Worm (Caenorhabditis elegans): ENCODE measurements around the gene malt-1.
A peak's percentile ranks its signal among the peaks of the same experiment; 100 is the strongest.

malt-1 gene

DNA sequence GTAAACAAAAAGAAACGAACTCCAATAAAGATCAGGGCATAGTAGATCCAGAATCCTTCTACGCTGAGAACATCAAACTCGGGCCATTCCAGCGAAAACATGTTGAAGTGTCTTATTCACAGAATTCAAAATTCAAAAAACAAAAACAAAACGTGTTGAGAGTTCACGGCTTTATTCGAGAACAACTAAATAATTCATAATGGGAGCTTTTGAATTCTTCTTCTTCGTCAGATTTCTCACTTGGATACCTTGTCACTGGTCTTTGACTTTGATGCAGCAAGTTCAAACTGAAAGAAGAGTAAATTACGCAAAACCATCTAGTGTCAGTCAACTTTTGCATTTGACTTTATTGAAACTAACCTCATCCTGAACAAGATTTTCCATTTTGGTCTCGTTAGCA is 33.4 kb downstream of the malt-1 start, which contains the start of gene B0252.11:
TSS of gene B0252.11 (minus strand) at position 101 of the 400 bp plus-strand sequence.
- TF ChIP-seq hmg-11 (tag; optimal IDR thresholded peaks at IDR 0.05) (no peak), ZK546.5 (tag; optimal IDR thresholded peaks at IDR 0.05) (no peak), mdl-1 (tag; optimal IDR thresholded peaks at IDR 0.05) (no peak), egl-5 (tag; optimal IDR thresholded peaks at IDR 0.05) (no peak), pqm-1 (tag; optimal IDR thresholded peaks at IDR 0.05) (no peak), ceh-9 (tag; optimal IDR thresholded peaks at IDR 0.05) (no peak), sea-2 (GFP tag; optimal IDR thresholded peaks at IDR 0.05) (no peak), ceh-16 (tag; optimal IDR thresholded peaks at IDR 0.05) (no peak), egl-27 (tag; optimal IDR thresholded peaks at IDR 0.05) (no peak), nhr-23 (tag; optimal IDR thresholded peaks at IDR 0.05) (no peak), pha-4 (tag; optimal IDR thresholded peaks at IDR 0.05) (no peak), skn-1 (tag; optimal IDR thresholded peaks at IDR 0.05) (no peak), fkh-2 (tag; optimal IDR thresholded peaks at IDR 0.05) (no peak)

ce11 chrII:6915875-6916274 is 35.2 kb downstream of the malt-1 start, which contains the start of gene B0252.8:
Gene B0252.8, plus strand, starts transcription at chrII:6916166.
- TF ChIP-seq zag-1 (tag; optimal IDR thresholded peaks at IDR 0.05), result no peak
- TF ChIP-seq lin-39 (tag; optimal IDR thresholded peaks at IDR 0.05), result peak; percentile 71

- peak; percentile 64 for TF ChIP-seq nfya-1 (tag; optimal IDR thresholded peaks at IDR 0.05; ENCODE audit: insufficient read depth)
- TF ChIP-seq ceh-9 (tag; optimal IDR thresholded peaks at IDR 0.05), result no peak
- no peak for TF ChIP-seq R02D3.7 (tag; optimal IDR thresholded peaks at IDR 0.05)
- TF ChIP-seq lin-39 (tag; optimal IDR thresholded peaks at IDR 0.05), result peak; percentile 14
- TF ChIP-seq lsy-12 (tag; optimal IDR thresholded peaks at IDR 0.05), result peak; percentile 75
- peak; percentile 58 for TF ChIP-seq lin-15B (tag; optimal IDR thresholded peaks at IDR 0.05)
- TF ChIP-seq fkh-2 (tag; optimal IDR thresholded peaks at IDR 0.05), result no peak
- peak; percentile 69 for TF ChIP-seq nhr-23 (tag; optimal IDR thresholded peaks at IDR 0.05)
- TF ChIP-seq pha-4 (tag; optimal IDR thresholded peaks at IDR 0.05), result peak; percentile 65
- peak; percentile 18 for TF ChIP-seq pqm-1 (tag; optimal IDR thresholded peaks at IDR 0.05)
- TF ChIP-seq elt-2 (tag; optimal IDR thresholded peaks at IDR 0.05), result peak; percentile 17
- peak; percentile 49 for TF ChIP-seq snpc-4 (tag; optimal IDR thresholded peaks at IDR 0.05)
- no peak for TF ChIP-seq fkh-10 (GFP tag; optimal IDR thresholded peaks at IDR 0.05)
- TF ChIP-seq ceh-28 (tag; optimal IDR thresholded peaks at IDR 0.05), result no peak
- TF ChIP-seq nhr-76 (tag; optimal IDR thresholded peaks at IDR 0.05), result no peak
- TF ChIP-seq elt-1 (tag; optimal IDR thresholded peaks at IDR 0.05), result no peak
- TF ChIP-seq nhr-25 (tag; optimal IDR thresholded peaks at IDR 0.05), result peak; percentile 27
- peak; percentile 94 for TF ChIP-seq nhr-43 (tag; optimal IDR thresholded peaks at IDR 0.05; ENCODE audit: poor library complexity, severe bottlenecking)
- peak in 1 of 2 experiments; percentile 70 for TF ChIP-seq eor-1 (tag; optimal IDR thresholded peaks at IDR 0.05)
These were observed 37.8 kb downstream of the malt-1 start, which contains the start of gene cyn-10 for ce11 chrII:6913309-6913708. Gene cyn-10, minus strand, starts transcription at chrII:6913365.

DNA sequence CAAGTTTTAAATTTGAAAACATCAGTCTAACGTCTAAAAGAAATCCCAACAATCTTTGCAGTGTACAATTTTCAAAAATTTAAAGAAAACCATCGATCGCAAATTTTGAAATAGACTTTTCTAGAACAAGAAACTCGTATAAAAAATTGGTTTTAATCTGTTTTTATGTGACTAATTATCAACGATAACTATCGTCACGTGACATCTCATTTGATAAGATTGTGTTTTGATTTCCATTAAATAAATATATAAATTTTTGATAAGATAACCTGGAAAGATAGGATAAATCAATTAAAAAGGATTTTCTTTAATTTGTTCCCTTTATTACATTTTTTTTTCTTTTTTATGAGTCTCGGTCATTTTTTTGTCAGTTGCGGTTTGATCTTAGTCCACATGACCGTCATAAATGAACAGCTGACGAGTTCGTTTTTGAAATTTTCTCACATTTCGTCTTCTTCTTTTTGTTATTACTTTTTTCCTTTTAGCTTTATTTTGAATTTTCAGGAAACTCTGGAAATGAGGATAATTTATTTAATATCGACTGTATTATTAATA is 41.5 kb downstream of the malt-1 start, which contains the start of gene asm-1:
TSS of gene asm-1 (plus strand) at position 505 of the 555 bp plus-strand sequence.
- TF ChIP-seq elt-2 (tag; optimal IDR thresholded peaks at IDR 0.05) (peak; percentile 26), skn-1 (tag; optimal IDR thresholded peaks at IDR 0.05) (no peak), ceh-16 (tag; optimal IDR thresholded peaks at IDR 0.05) (no peak)

ce11 chrII:6908689-6909088 is 42.4 kb downstream of the malt-1 start:
- no peak for TF ChIP-seq snpc-4 (tag; optimal IDR thresholded peaks at IDR 0.05)
- TF ChIP-seq ceh-28 (tag; optimal IDR thresholded peaks at IDR 0.05), result no peak
- TF ChIP-seq lin-39 (tag; optimal IDR thresholded peaks at IDR 0.05), result no peak
- no peak for TF ChIP-seq mdl-1 (tag; optimal IDR thresholded peaks at IDR 0.05)
- TF ChIP-seq elt-1 (tag; optimal IDR thresholded peaks at IDR 0.05), result no peak
- TF ChIP-seq nhr-43 (tag; optimal IDR thresholded peaks at IDR 0.05; ENCODE audit: poor library complexity, severe bottlenecking), result no peak
- no peak for TF ChIP-seq nhr-12 (tag; optimal IDR thresholded peaks at IDR 0.05)
- no peak for TF ChIP-seq eor-1 (tag; optimal IDR thresholded peaks at IDR 0.05)
- TF ChIP-seq elt-3 (tag; optimal IDR thresholded peaks at IDR 0.05), result no peak
- no peak for TF ChIP-seq ZK546.5 (tag; optimal IDR thresholded peaks at IDR 0.05)
- no peak for TF ChIP-seq nhr-11 (tag; optimal IDR thresholded peaks at IDR 0.05)
- TF ChIP-seq jun-1 (tag; optimal IDR thresholded peaks at IDR 0.05), result no peak
